Worm (Caenorhabditis elegans): ENCODE results near the gene elo-2.

Gene elo-2

DNA sequence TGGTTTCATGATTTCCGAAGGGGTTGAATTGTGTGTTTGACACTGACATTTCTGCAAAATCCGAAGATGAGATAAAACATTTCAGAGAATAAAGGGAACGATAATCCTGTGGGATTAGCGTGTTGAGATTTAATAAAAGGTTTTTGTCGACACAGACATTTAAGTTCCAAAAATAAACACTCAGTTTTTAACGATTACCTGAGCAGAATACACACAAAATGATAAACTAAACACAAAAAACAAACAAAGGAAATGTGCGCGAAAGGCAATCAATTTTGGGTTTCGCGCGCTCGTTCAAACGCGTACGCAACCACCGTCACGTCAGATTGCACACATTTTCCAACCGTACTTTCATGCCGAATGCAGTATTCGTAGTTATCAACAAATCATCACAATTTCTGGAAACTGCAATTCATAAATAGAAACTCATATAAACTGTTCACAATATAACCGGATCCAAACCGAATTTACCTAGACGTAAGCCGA lies 5.9 kb downstream of the elo-2 start, which contains the start of gene rif-1.1 (continued):
- TF ChIP-seq mcd-1 (GFP tag; IDR thresholded peaks at IDR 0.05) (peak; percentile 60), B0336.3 (GFP tag; IDR thresholded peaks at IDR 0.05) (0 out of 2 replicates have a peak, but pooled peaks have one; percentile 25), madf-10 (tag; optimal IDR thresholded peaks at IDR 0.05) (no peak), B0019.2 (GFP tag; conservative IDR thresholded peaks at IDR 0.05) (peak; percentile 64), attf-6 (GFP tag; IDR thresholded peaks at IDR 0.05) (peak; percentile 87), snpc-1.3 (tag; optimal IDR thresholded peaks at IDR 0.05; ENCODE audit: insufficient read depth) (peak; percentile 7), him-1 (tag; optimal IDR thresholded peaks at IDR 0.05) (no peak), lin-35 (GFP tag; optimal IDR thresholded peaks at IDR 0.05) (peak in 1 of 3 experiments; percentile 43), hsf-1 (GFP tag; IDR thresholded peaks at IDR 0.05) (peak; percentile 76), madf-8 (GFP tag; conservative IDR thresholded peaks at IDR 0.05) (peak; percentile 86), ceh-58 (GFP tag; IDR thresholded peaks at IDR 0.05) (no peak), sea-2 (GFP tag; IDR thresholded peaks at IDR 0.05) (no peak), pbrm-1 (GFP tag; IDR thresholded peaks at IDR 0.05) (peak; percentile 75), nfyb-1 (GFP tag; IDR thresholded peaks at IDR 0.05) (no peak), efl-1 (GFP tag; optimal IDR thresholded peaks at IDR 0.05) (peak; percentile 96), F49E8.2 (tag; optimal IDR thresholded peaks at IDR 0.05; ENCODE audit: insufficient read depth) (peak; percentile 64), chd-7 (tag; optimal IDR thresholded peaks at IDR 0.05) (no peak), rcor-1 (GFP tag; IDR thresholded peaks at IDR 0.05) (peak; percentile 48; the same call in 1 of the 2 replicates), snpc-1.1 (tag; optimal IDR thresholded peaks at IDR 0.05; ENCODE audit: insufficient read depth) (no peak), lag-1 (GFP tag; IDR thresholded peaks at IDR 0.05) (no peak), ztf-26 (tag; optimal IDR thresholded peaks at IDR 0.05) (no peak), snpc-3.4 (tag; optimal IDR thresholded peaks at IDR 0.05) (peak; percentile 67)

ce11 chrIV:17453996-17454395 lies 13.2 kb downstream of the elo-2 start:
- no peak for TF ChIP-seq egl-44 (GFP tag; IDR thresholded peaks at IDR 0.05)
- TF ChIP-seq ztf-18 (tag; optimal IDR thresholded peaks at IDR 0.05): no peak
- no peak for TF ChIP-seq attf-5 (GFP tag; optimal IDR thresholded peaks at IDR 0.05)
- no peak for TF ChIP-seq lin-40 (tag; optimal IDR thresholded peaks at IDR 0.05)
- no peak for TF ChIP-seq B0261.1 (tag; optimal IDR thresholded peaks at IDR 0.05)
- TF ChIP-seq F49E8.2 (tag; optimal IDR thresholded peaks at IDR 0.05; ENCODE audit: insufficient read depth): no peak
- no peak for TF ChIP-seq him-1 (tag; optimal IDR thresholded peaks at IDR 0.05)
- TF ChIP-seq repo-1 (tag; optimal IDR thresholded peaks at IDR 0.05): no peak
- no peak for TF ChIP-seq ceh-79 (tag; optimal IDR thresholded peaks at IDR 0.05)
- TF ChIP-seq attf-6 (GFP tag; IDR thresholded peaks at IDR 0.05): no peak
- TF ChIP-seq F33H1.4 (GFP tag; IDR thresholded peaks at IDR 0.05): no peak
- TF ChIP-seq snpc-4 (GFP tag; optimal IDR thresholded peaks at IDR 0.05): no peak
- TF ChIP-seq snpc-4 (tag; optimal IDR thresholded peaks at IDR 0.05): no peak
- TF ChIP-seq cebp-1 (GFP tag; IDR thresholded peaks at IDR 0.05): no peak
- TF ChIP-seq cebp-1 (tag; optimal IDR thresholded peaks at IDR 0.05): no peak
- no peak for TF ChIP-seq mcd-1 (GFP tag; IDR thresholded peaks at IDR 0.05)
- no peak for TF ChIP-seq C17E4.6 (GFP tag; IDR thresholded peaks at IDR 0.05)
- TF ChIP-seq lag-1 (GFP tag; IDR thresholded peaks at IDR 0.05): no peak
- TF ChIP-seq madf-8 (GFP tag; conservative IDR thresholded peaks at IDR 0.05): no peak
- TF ChIP-seq die-1 (tag; optimal IDR thresholded peaks at IDR 0.05): no peak
- no peak for TF ChIP-seq F39B2.1 (GFP tag; IDR thresholded peaks at IDR 0.05)
- TF ChIP-seq ztf-26 (tag; optimal IDR thresholded peaks at IDR 0.05): no peak

All from whole organism, young adult.